Worm (Caenorhabditis elegans): ENCODE data around the gene T16G1.7.

The T16G1.7 gene

ce11 chrV:12885860-12886259 lies 49.1 kb downstream of the T16G1.7 start, which contains the start of gene glb-24:
Gene glb-24, minus strand, starts transcription at chrV:12885960.
- TF ChIP-seq tab-1 (GFP tag; IDR thresholded peaks at IDR 0.05) (no peak), T22C8.4 (GFP tag; IDR thresholded peaks at IDR 0.05) (no peak), cog-1 (tag; optimal IDR thresholded peaks at IDR 0.05) (no peak), ztf-23 (GFP tag; IDR thresholded peaks at IDR 0.05) (no peak), ref-1 (GFP tag; conservative IDR thresholded peaks at IDR 0.05) (no peak), ztf-29 (GFP tag; IDR thresholded peaks at IDR 0.05) (no peak), flt-1 (GFP tag; IDR thresholded peaks at IDR 0.05) (no peak), med-1 (GFP tag; optimal IDR thresholded peaks at IDR 0.05; ENCODE audit: insufficient read depth) (no peak), klf-2 (GFP tag; conservative IDR thresholded peaks at IDR 0.05) (no peak)
